Worm (Caenorhabditis elegans): Measurements from ENCODE around the gene irld-36.

ce11 chrII:1714772-1715353 is 35.7 kb downstream of the irld-36 start, which contains the start of gene btb-6:
- TF ChIP-seq hmg-4 (GFP tag; optimal IDR thresholded peaks at IDR 0.05): no peak
- no peak for TF ChIP-seq ama-1 (optimal IDR thresholded peaks at IDR 0.05)
- no peak for TF ChIP-seq sea-1 (GFP tag; conservative IDR thresholded peaks at IDR 0.05)
- no peak for TF ChIP-seq B0310.2 (tag; optimal IDR thresholded peaks at IDR 0.05)
- no peak for TF ChIP-seq scrt-1 (GFP tag; IDR thresholded peaks at IDR 0.05)
- no peak for TF ChIP-seq pes-1 (GFP tag; IDR thresholded peaks at IDR 0.05)
- no peak for TF ChIP-seq tbx-11 (GFP tag; IDR thresholded peaks at IDR 0.05)

Measured in whole organism, early embryonic.